Fruit fly (Drosophila melanogaster) Kc167 (cell line): ENCODE data around the gene Oatp33Eb.

Source experiments
- Myc ChIP-seq: fragments of >200 bp; optimal IDR thresholded peaks from 2 replicates; lab custom pipeline; 2017; ENCODE audit warnings: missing external identifiers
- h ChIP-seq: fragments of >200 bp; optimal IDR thresholded peaks from 3 replicates; lab custom pipeline; 2018; ENCODE audit warnings: missing external identifiers
- psq ChIP-seq: fragments of >200 bp; optimal IDR thresholded peaks from 2 replicates; lab custom pipeline; 2017; ENCODE audit warnings: missing external identifiers
- ttk ChIP-seq: sonication (Bioruptor generic); optimal IDR thresholded peaks from 2 replicates; lab custom pipeline; 2017; ENCODE audit warnings: missing external identifiers

DNA sequence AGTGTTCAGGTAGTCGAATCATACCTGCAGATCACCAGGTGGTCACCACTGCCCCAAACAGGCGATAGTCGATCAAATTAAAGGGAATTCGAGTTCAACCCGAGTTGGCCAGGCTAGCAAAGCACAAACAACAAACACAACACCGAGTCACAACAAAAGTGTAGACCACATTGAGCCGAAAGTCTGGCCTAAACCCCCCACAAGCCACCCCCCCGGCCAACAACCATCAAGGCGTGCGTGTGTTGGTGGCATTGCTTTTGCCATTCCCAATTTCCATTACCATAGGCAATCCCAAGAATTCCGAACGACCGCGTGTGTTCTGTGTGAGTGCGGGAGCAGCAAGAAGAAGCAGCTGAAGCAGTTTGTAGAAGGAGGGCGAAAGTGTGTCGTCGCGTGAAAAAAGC, 13.7 kb upstream of the Oatp33Eb start, which contains the start of gene SC35:
- TF ChIP-seq h (lab: Kevin White, UChicago) (no peak), ttk (lab: Kevin White, UChicago) (no peak), Myc (lab: Kevin White, UChicago) (no peak), psq (lab: Kevin White, UChicago) (no peak)
